Fruit fly (Drosophila melanogaster): Measurements from ENCODE around the gene CG31697.

The CG31697 gene

dm6 chr2L:19542268-19542773 is 7.1 kb downstream of the CG31697 start (continued):
- TF ChIP-seq CrebB (tag; optimal IDR thresholded peaks at IDR 0.05) (no peak), sd (tag; optimal IDR thresholded peaks at IDR 0.05) (peak; percentile 50), HLH54F (GFP tag; optimal IDR thresholded peaks at IDR 0.05) (no peak), mam (GFP tag; optimal IDR thresholded peaks at IDR 0.05) (no peak), Atf-2 (GFP tag; optimal IDR thresholded peaks at IDR 0.05) (no peak), vnd (GFP tag; IDR thresholded peaks at IDR 0.05; ENCODE audit: partially characterized antibody) (peak; percentile 91), Fer1 (GFP tag; optimal IDR thresholded peaks at IDR 0.05) (peak; percentile 26)

DNA sequence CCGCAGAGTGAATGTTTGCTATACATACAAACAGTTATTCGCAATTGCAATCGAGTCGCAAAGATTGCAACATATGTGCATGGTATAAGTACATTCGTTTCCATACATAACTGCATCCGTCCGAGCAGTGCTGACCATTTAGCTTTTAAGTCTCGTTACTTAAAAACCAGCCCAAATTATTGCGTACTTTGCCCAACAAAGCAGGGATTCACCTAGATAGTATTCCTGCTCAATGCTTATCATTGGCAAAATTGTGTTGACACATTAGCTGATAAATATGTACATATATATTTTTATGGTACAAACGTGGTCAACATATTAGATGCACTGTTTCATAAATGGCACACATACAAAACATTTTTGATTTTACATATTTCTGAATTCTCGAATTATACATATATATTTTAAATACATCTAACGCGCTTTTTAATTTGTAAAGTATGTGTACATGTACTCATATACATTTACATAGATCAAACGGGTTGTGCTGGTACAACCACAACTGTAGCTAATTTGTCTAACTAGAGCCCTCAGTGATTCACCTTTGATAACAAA is 7.8 kb downstream of the CG31697 start:
- TF ChIP-seq chinmo (GFP tag; IDR thresholded peaks at IDR 0.05; ENCODE audit: partially characterized antibody) (no peak), CG1792 (GFP tag; optimal IDR thresholded peaks at IDR 0.05) (no peak), twi (tag; optimal IDR thresholded peaks at IDR 0.05) (no peak), her (GFP tag; optimal IDR thresholded peaks at IDR 0.05) (no peak), salm (tag; optimal IDR thresholded peaks at IDR 0.05) (no peak), Drgx (GFP tag; IDR thresholded peaks at IDR 0.05) (no peak), zf30C (GFP tag; optimal IDR thresholded peaks at IDR 0.05) (no peak), fu2 (GFP tag; optimal IDR thresholded peaks at IDR 0.05) (no peak), row (GFP tag; IDR thresholded peaks at IDR 0.05) (0 out of 3 replicates have a peak, but pooled peaks have one; percentile 5), abd-A (tag; optimal IDR thresholded peaks at IDR 0.05) (no peak), dmrt99B (tag; optimal IDR thresholded peaks at IDR 0.05) (no peak), CG2678 (tag; optimal IDR thresholded peaks at IDR 0.05) (peak; percentile 5), Camta (GFP tag; optimal IDR thresholded peaks at IDR 0.05) (no peak), CG7839 (tag; optimal IDR thresholded peaks at IDR 0.05) (no peak), CG4820 (GFP tag; optimal IDR thresholded peaks at IDR 0.05) (no peak), fd64A (GFP tag; optimal IDR thresholded peaks at IDR 0.05) (no peak), wdn (GFP tag; IDR thresholded peaks at IDR 0.05) (no peak), CG1602 (GFP tag; optimal IDR thresholded peaks at IDR 0.05) (no peak), CG14014 (GFP tag; IDR thresholded peaks at IDR 0.05) (no peak), grau (tag; optimal IDR thresholded peaks at IDR 0.05) (peak; percentile 11), CG12744 (GFP tag; optimal IDR thresholded peaks at IDR 0.05) (no peak), E2f2 (GFP tag; IDR thresholded peaks at IDR 0.05) (no peak), Side (GFP tag; optimal IDR thresholded peaks at IDR 0.05) (no peak), CG7928 (GFP tag; optimal IDR thresholded peaks at IDR 0.05) (no peak), cwo (GFP tag; optimal IDR thresholded peaks at IDR 0.05) (no peak), ssp (GFP tag; IDR thresholded peaks at IDR 0.05) (no peak), Dip3 (GFP tag; optimal IDR thresholded peaks at IDR 0.05) (no peak), unc-4 (GFP tag; IDR thresholded peaks at IDR 0.05; ENCODE audit: partially characterized antibody) (no peak), klu (GFP tag; IDR thresholded peaks at IDR 0.05) (no peak), inv (GFP tag; IDR thresholded peaks at IDR 0.05; ENCODE audit: partially characterized antibody) (no peak), CG11696 (GFP tag; IDR thresholded peaks at IDR 0.05) (0 out of 2 replicates have a peak, but pooled peaks have one; percentile 25), cad (GFP tag; optimal IDR thresholded peaks at IDR 0.05) (no peak), eve (GFP tag; optimal IDR thresholded peaks at IDR 0.05) (peak in 1 of 2 experiments; percentile 63), Blimp-1 (GFP tag; optimal IDR thresholded peaks at IDR 0.05) (no peak), CG9215 (GFP tag; IDR thresholded peaks at IDR 0.05) (no peak), hb (GFP tag; IDR thresholded peaks at IDR 0.05; ENCODE audit: partially characterized antibody) (no peak), Sry-β (GFP tag; optimal IDR thresholded peaks at IDR 0.05) (peak; percentile 71), sens (GFP tag) (no peak), tgo (GFP tag; IDR thresholded peaks at IDR 0.05) (no peak), PHDP (tag; optimal IDR thresholded peaks at IDR 0.05) (peak; percentile 3), nerfin-1 (tag; optimal IDR thresholded peaks at IDR 0.05) (no peak), Atf6 (GFP tag; IDR thresholded peaks at IDR 0.05) (no peak), H15 (GFP tag; IDR thresholded peaks at IDR 0.05) (no peak)

Data from whole organism, embryonic.